Worm (Caenorhabditis elegans) whole organism, early embryonic: Measurements from ENCODE around the gene dod-22.

Source experiments
- F13C5.2 ChIP-seq: sonication (generic microtip); optimal IDR thresholded peaks from 2 replicates; lab custom pipeline; 2017; ENCODE audit warnings: mild to moderate bottlenecking, missing genetic modification characterization, inconsistent platforms, missing compliant biosample characterization
- ama-1 ChIP-seq: fragments of 150-350 bp; optimal IDR thresholded peaks from 2 replicates; lab custom pipeline; 2014
- ceh-13 ChIP-seq: fragments of 200-800 bp; sonication (Bioruptor generic); optimal IDR thresholded peaks from 2 replicates; lab custom pipeline; 2018; ENCODE audit warnings: mild to moderate bottlenecking, missing genetic modification characterization, missing compliant biosample characterization
- ets-7 ChIP-seq: sonication (generic microtip); optimal IDR thresholded peaks from 2 replicates; lab custom pipeline; 2016; ENCODE audit warnings: missing genotype, missing genetic modification characterization, missing compliant biosample characterization
- flt-1 ChIP-seq: fragments of 200-800 bp; sonication (Bioruptor generic); IDR thresholded peaks from 2 replicates; pipeline ENCODE4 v1.3.6; 2022; ENCODE audit warnings: missing genetic modification characterization, missing compliant biosample characterization
- hmg-4 ChIP-seq: fragments of 200-800 bp; sonication (Bioruptor generic); optimal IDR thresholded peaks from 2 replicates; lab custom pipeline; 2018; ENCODE audit warnings: mild to moderate bottlenecking, missing genetic modification characterization, missing compliant biosample characterization
- hnd-1 ChIP-seq: sonication (generic microtip); optimal IDR thresholded peaks from 2 replicates; lab custom pipeline; 2016; ENCODE audit warnings: missing genetic modification characterization, missing compliant biosample characterization
- scrt-1 ChIP-seq: fragments of 200-800 bp; sonication (Bioruptor generic); IDR thresholded peaks from 2 replicates; pipeline ENCODE4 v1.3.6; 2022; ENCODE audit warnings: missing genetic modification characterization, missing compliant biosample characterization
- sea-1 ChIP-seq: fragments of 200-800 bp; sonication (Bioruptor generic); conservative IDR thresholded peaks from 2 replicates; pipeline ENCODE4 v1.3.6; 2022; ENCODE audit warnings: missing genetic modification characterization, missing compliant biosample characterization
- tbx-11 ChIP-seq: fragments of 200-800 bp; sonication (Bioruptor generic); IDR thresholded peaks from 2 replicates; pipeline ENCODE4 v1.3.6; 2022; ENCODE audit warnings: missing genetic modification characterization, missing compliant biosample characterization
- tra-4 ChIP-seq: sonication (generic microtip); optimal IDR thresholded peaks from 2 replicates; lab custom pipeline; 2017; ENCODE audit warnings: missing genetic modification characterization, missing compliant biosample characterization

DNA sequence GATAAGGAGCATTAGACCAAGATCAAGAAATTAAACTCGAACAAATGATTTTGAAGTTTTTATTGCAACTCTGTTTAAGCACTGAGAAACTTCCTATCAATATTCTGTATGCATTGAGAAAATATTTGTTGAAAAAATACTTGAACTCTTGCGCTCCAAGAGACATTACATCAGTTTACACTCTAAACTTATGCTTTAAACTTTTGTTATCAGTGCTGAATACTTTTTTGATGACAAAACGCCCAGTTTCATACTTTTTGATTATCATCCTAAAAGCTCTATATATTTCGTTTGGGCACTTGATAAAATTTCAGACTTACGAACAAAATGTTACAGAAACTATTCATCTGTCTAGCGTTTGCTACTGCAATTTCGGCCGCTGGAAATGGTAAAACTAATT is 10.8 kb downstream of the dod-22 start, which contains the start of gene dod-17:
- TF ChIP-seq tra-4 (tag; lab: Kevin White, UChicago) (no peak), ama-1 (lab: Kevin White, UChicago) (no peak), flt-1 (GFP tag; lab: Robert Waterston, UW) (no peak), F13C5.2 (no peak), sea-1 (GFP tag; lab: Robert Waterston, UW) (no peak), tbx-11 (GFP tag; lab: Robert Waterston, UW) (no peak), ceh-13 (no peak), hnd-1 (tag; lab: Kevin White, UChicago) (no peak), ets-7 (tag; lab: Kevin White, UChicago) (no peak), scrt-1 (GFP tag; lab: Robert Waterston, UW) (no peak), hmg-4 (GFP tag; lab: Kevin White, UChicago) (no peak)
